Worm (Caenorhabditis elegans): ENCODE data around the gene rsp-1.
A peak's percentile ranks its signal among the peaks of the same experiment; 100 is the strongest.

Gene rsp-1

DNA sequence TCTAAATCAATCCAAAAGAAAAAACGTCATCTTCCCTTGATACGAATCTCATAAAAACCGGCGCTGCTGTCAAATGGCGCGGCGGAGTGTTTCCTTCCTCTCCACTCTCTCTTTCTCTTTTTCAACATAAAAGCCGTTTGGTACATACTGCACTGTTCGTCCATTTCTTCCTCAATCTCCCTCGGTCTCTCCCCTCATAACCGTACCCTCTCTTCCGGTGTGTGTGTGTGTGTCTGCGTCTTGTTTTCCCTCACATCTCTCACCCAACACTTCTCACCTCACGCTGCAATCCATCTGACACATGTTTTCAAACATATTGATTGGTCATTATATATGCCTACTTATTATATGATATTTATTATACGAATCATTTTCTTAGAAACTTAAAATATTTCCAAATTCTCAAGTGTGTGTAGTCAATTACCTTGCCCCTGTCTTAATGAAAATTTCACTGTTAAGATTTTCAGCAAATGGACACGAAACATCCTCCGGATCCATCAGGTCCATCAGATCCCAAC is 11.3 kb downstream of the rsp-1 start, which contains the start of the genes aars-1 and rga-1 (continued):
- TF ChIP-seq nhr-12 (tag; optimal IDR thresholded peaks at IDR 0.05) (no peak), ceh-82 (tag; optimal IDR thresholded peaks at IDR 0.05) (no peak), gmeb-1 (tag; optimal IDR thresholded peaks at IDR 0.05) (no peak)

DNA sequence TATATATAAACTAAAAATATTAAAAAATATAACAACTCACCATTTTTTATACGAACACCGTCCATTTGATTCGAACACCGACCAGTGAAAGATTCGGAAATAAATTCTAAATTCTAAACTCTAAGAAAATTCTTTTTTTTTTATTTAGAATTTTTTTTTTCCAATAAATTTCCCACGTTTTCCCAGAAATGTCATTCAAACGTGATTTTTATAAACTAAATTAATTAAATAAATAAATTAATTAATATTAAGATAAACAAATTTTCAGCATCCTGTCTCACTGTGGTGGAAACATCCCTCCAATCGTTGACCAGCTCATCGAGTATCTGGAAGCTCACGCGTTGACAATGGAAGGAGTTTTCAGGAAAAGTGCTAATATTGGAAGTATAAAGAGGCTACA is 14.4 kb downstream of the rsp-1 start, which contains the start of gene klp-17:
klp-17 (minus strand) TSS at position 101 of the 400 bp plus-strand sequence.
- no peak for TF ChIP-seq lin-11 (tag; optimal IDR thresholded peaks at IDR 0.05)
- no peak for TF ChIP-seq alr-1 (tag; optimal IDR thresholded peaks at IDR 0.05)
- TF ChIP-seq aly-2 (tag; optimal IDR thresholded peaks at IDR 0.05) = no peak
- no peak for TF ChIP-seq peb-1 (tag; optimal IDR thresholded peaks at IDR 0.05)
- no peak for TF ChIP-seq nhr-10 (tag; optimal IDR thresholded peaks at IDR 0.05)
- TF ChIP-seq unc-55 (GFP tag; optimal IDR thresholded peaks at IDR 0.05) = no peak
- no peak for TF ChIP-seq fos-1 (tag; optimal IDR thresholded peaks at IDR 0.05)
- no peak for TF ChIP-seq nhr-21 (tag; optimal IDR thresholded peaks at IDR 0.05)
- TF ChIP-seq ztf-11 (tag; optimal IDR thresholded peaks at IDR 0.05) = no peak
- no peak for TF ChIP-seq ztf-1 (GFP tag; conservative IDR thresholded peaks at IDR 0.05)
- TF ChIP-seq sma-3 (GFP tag; optimal IDR thresholded peaks at IDR 0.05) = no peak
- TF ChIP-seq unc-62 (GFP tag; optimal IDR thresholded peaks at IDR 0.05) = no peak
- TF ChIP-seq nhr-25 (tag; optimal IDR thresholded peaks at IDR 0.05) = no peak
- TF ChIP-seq ztf-4 (tag; optimal IDR thresholded peaks at IDR 0.05) = no peak
- no peak for TF ChIP-seq blmp-1 (tag; optimal IDR thresholded peaks at IDR 0.05; ENCODE audit: insufficient read depth)
- TF ChIP-seq lin-39 (tag; optimal IDR thresholded peaks at IDR 0.05) = no peak
- TF ChIP-seq elt-3 (tag; optimal IDR thresholded peaks at IDR 0.05) = no peak

ce11 chrII:11469574-11470108 is 16.5 kb downstream of the rsp-1 start, which contains the start of gene cisd-1:
Gene cisd-1, minus strand, starts transcription at chrII:11469624.
- TF ChIP-seq ceh-82 (tag; optimal IDR thresholded peaks at IDR 0.05) = no peak
- TF ChIP-seq mdl-1 (tag; optimal IDR thresholded peaks at IDR 0.05) = no peak
- peak; percentile 21 for TF ChIP-seq C34F6.9 (tag; optimal IDR thresholded peaks at IDR 0.05)
- TF ChIP-seq lin-13 (GFP tag; optimal IDR thresholded peaks at IDR 0.05) = no peak
- no peak for TF ChIP-seq ztf-4 (tag; optimal IDR thresholded peaks at IDR 0.05)
- TF ChIP-seq snpc-4 (tag; optimal IDR thresholded peaks at IDR 0.05) = no peak
- no peak for TF ChIP-seq ama-1 (optimal IDR thresholded peaks at IDR 0.05)
- no peak for TF ChIP-seq blmp-1 (tag; optimal IDR thresholded peaks at IDR 0.05; ENCODE audit: insufficient read depth)
- TF ChIP-seq alr-1 (tag; optimal IDR thresholded peaks at IDR 0.05) = no peak
- no peak for TF ChIP-seq skn-1 (tag; optimal IDR thresholded peaks at IDR 0.05)
- TF ChIP-seq Y55F3AM.14 (GFP tag; optimal IDR thresholded peaks at IDR 0.05) = no peak
- peak; percentile 17 for TF ChIP-seq sma-9 (GFP tag; optimal IDR thresholded peaks at IDR 0.05)
- no peak for TF ChIP-seq sma-9 (tag; optimal IDR thresholded peaks at IDR 0.05)
- TF ChIP-seq crh-2 (tag; optimal IDR thresholded peaks at IDR 0.05) = peak; percentile 40
- no peak for TF ChIP-seq nhr-237 (tag; optimal IDR thresholded peaks at IDR 0.05)
- no peak for TF ChIP-seq egl-27 (tag; optimal IDR thresholded peaks at IDR 0.05)
- no peak for TF ChIP-seq zag-1 (tag; optimal IDR thresholded peaks at IDR 0.05)
- TF ChIP-seq nhr-77 (tag; optimal IDR thresholded peaks at IDR 0.05) = no peak
- TF ChIP-seq fos-1 (tag; optimal IDR thresholded peaks at IDR 0.05) = peak; percentile 58
- no peak for TF ChIP-seq nhr-6 (tag; optimal IDR thresholded peaks at IDR 0.05)
- TF ChIP-seq lsy-2 (tag; optimal IDR thresholded peaks at IDR 0.05) = peak in 1 of 2 experiments; percentile 14

DNA sequence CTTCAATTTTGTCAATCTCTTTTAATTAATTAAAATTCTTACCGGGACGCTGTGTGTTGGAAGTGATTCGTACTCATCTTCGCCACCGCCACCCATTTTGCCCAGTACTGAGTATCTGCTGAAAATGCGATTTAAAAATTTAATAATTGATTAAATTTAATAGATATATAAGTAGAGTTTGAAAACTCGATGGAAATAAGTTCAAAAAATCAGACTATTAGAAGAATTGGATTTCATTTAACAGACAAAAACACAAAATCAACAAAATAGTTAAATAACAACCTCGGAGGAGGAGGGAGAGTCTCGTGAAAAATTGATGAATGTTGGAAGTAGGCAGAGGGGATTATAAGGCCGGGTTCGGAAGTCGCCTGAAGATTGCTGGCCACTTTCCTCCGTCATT is 18.8 kb downstream of the rsp-1 start, which contains the start of gene mfn-1:
mfn-1 (minus strand) TSS at position 101 of the 400 bp plus-strand sequence.
- TF ChIP-seq mab-5 (tag; optimal IDR thresholded peaks at IDR 0.05) (no peak), nhr-237 (tag; optimal IDR thresholded peaks at IDR 0.05) (no peak), unc-62 (GFP tag; optimal IDR thresholded peaks at IDR 0.05) (no peak), sma-9 (GFP tag; optimal IDR thresholded peaks at IDR 0.05) (no peak), sma-9 (tag; optimal IDR thresholded peaks at IDR 0.05) (no peak), nhr-23 (tag; optimal IDR thresholded peaks at IDR 0.05) (no peak), nhr-10 (tag; optimal IDR thresholded peaks at IDR 0.05) (no peak), sem-4 (tag; optimal IDR thresholded peaks at IDR 0.05) (no peak), elt-1 (tag; optimal IDR thresholded peaks at IDR 0.05) (no peak), crh-2 (tag; optimal IDR thresholded peaks at IDR 0.05) (no peak), unc-39 (tag; optimal IDR thresholded peaks at IDR 0.05) (no peak), nhr-6 (tag; optimal IDR thresholded peaks at IDR 0.05) (no peak), egl-27 (tag; optimal IDR thresholded peaks at IDR 0.05) (no peak), mbf-1 (tag; optimal IDR thresholded peaks at IDR 0.05) (no peak)
